Worm (Caenorhabditis elegans) whole organism, young adult: ENCODE results near the gene str-211.

ENCODE experiments used
- F49E8.2 ChIP-seq: sonication (generic microtip); optimal IDR thresholded peaks from 3 replicates; lab custom pipeline; 2017; ENCODE audit warnings: missing genetic modification characterization, mild to moderate bottlenecking, missing compliant biosample characterization, antibody characterized with exemption, moderate library complexity; ENCODE audit not compliant: insufficient read depth
- dox-1 ChIP-seq: fragments of 200-800 bp; sonication (Bioruptor generic); IDR thresholded peaks from 2 replicates; pipeline ENCODE4 v1.3.6; 2022; ENCODE audit warnings: missing genetic modification reagents, missing genetic modification characterization, missing compliant biosample characterization
- fkh-3 ChIP-seq: sonication (generic microtip); optimal IDR thresholded peaks from 2 replicates; lab custom pipeline; 2016; ENCODE audit warnings: mild to moderate bottlenecking, missing genetic modification characterization, missing compliant biosample characterization
- hmg-1.2 ChIP-seq: fragments of 200-800 bp; sonication (Bioruptor generic); IDR thresholded peaks from 2 replicates; pipeline ENCODE4 v1.3.6; 2022; ENCODE audit warnings: missing genetic modification reagents, missing genetic modification characterization, missing compliant biosample characterization
- let-607 ChIP-seq, 2 experiments: fragments of 200-800 bp in 1 of 2; sonication (Bioruptor generic) in 1 of 2; sonication (generic microtip) in 1 of 2; optimal IDR thresholded peaks; 2 replicates each; lab custom pipeline; 2016 to 2018; ENCODE audit warnings: mild to moderate bottlenecking in 2 of 2, missing compliant biosample characterization in 2 of 2, missing genetic modification characterization in 2 of 2, moderate library complexity in 2 of 2, missing genotype in 1 of 2
- nhr-27 ChIP-seq: fragments of 200-800 bp; sonication (Bioruptor generic); optimal IDR thresholded peaks from 2 replicates; lab custom pipeline; 2018; ENCODE audit warnings: mild to moderate bottlenecking, missing genetic modification characterization, moderate library complexity, missing compliant biosample characterization
- repo-1 ChIP-seq: sonication (generic microtip); optimal IDR thresholded peaks from 2 replicates; lab custom pipeline; 2017; ENCODE audit warnings: mild to moderate bottlenecking, missing genetic modification characterization, missing compliant biosample characterization
- unc-62 ChIP-seq: fragments of 150-350 bp; optimal IDR thresholded peaks from 2 replicates; lab custom pipeline; 2014; ENCODE audit warnings: missing biosample characterization, missing genetic modification reagents, missing genetic modification characterization

- no peak for TF ChIP-seq let-607 (tag; optimal IDR thresholded peaks at IDR 0.05; lab: Kevin White, UChicago)
- no peak for TF ChIP-seq repo-1 (tag; lab: Kevin White, UChicago)
- TF ChIP-seq hmg-1.2 (GFP tag; lab: Robert Waterston, UW) = no peak
- no peak for TF ChIP-seq dox-1 (GFP tag; lab: Robert Waterston, UW)
- no peak for TF ChIP-seq fkh-3
- no peak for TF ChIP-seq nhr-27 (tag; lab: Kevin White, UChicago)
- no peak for TF ChIP-seq unc-62 (GFP tag; lab: Kevin White, UChicago)
- TF ChIP-seq F49E8.2 (tag; lab: Kevin White, UChicago) = no peak
These were observed 29.2 kb downstream of the str-211 start, which contains the start of gene H23N18.6 for ce11 chrV:4914879-4915278.
